Fruit fly (Drosophila melanogaster) whole organism: ENCODE measurements around the gene CG13775.

ENCODE experiments used
- CG8478 ChIP-seq: fragments of >200 bp; optimal IDR thresholded peaks from 2 replicates; lab custom pipeline; 2018; ENCODE audit warnings: inconsistent platforms
- Dll ChIP-seq: fragments of >200 bp; optimal IDR thresholded peaks from 2 replicates; lab custom pipeline; 2017
- EcR ChIP-seq, 2 experiments: fragments of >200 bp; optimal IDR thresholded peaks; 2 replicates each; lab custom pipeline; 2017; ENCODE audit warnings: missing biosample characterization in 2 of 2, missing genetic modification characterization in 2 of 2, missing genetic modification reagents in 2 of 2
- pan ChIP-seq: fragments of >200 bp; optimal IDR thresholded peaks from 2 replicates; lab custom pipeline; 2017
- usp ChIP-seq: fragments of >200 bp; optimal IDR thresholded peaks from 2 replicates; lab custom pipeline; 2017; ENCODE audit warnings: missing biosample characterization, missing genetic modification characterization, mixed read lengths

DNA sequence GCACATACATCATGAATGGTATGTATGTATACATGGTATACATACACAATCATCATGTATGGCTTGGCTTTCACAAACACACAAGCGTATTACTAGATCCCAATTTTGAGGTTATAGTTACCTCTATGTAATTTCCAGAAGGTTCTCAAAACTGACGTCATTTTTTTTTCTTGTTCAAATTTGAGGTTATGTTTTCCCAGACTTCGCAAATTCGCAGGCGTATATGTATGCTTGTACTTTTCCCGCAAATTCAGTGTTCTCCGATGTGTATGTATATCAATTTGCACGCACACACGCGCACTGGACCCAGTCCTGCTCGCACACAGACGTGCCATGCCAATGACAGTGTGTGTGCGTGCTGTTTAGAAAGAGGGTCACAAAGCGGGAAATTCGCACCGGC is 9.6 kb upstream of the CG13775 start:
- TF ChIP-seq pan (lab: Kevin White, UChicago), result no peak
- TF ChIP-seq Dll (lab: Kevin White, UChicago), result no peak
- TF ChIP-seq EcR (GFP tag; optimal IDR thresholded peaks at IDR 0.05; lab: Kevin White, UChicago), result no peak
- no peak for TF ChIP-seq usp
- TF ChIP-seq CG8478 (lab: Kevin White, UChicago), result no peak
